Worm (Caenorhabditis elegans) whole organism, L1 larva: ENCODE data around the gene mfsd-12.

Experiments
- mep-1 ChIP-seq: fragments of 150-350 bp; optimal IDR thresholded peaks from 2 replicates; lab custom pipeline; 2014; ENCODE audit warnings: missing biosample characterization, missing genetic modification characterization
- nhr-77 ChIP-seq: fragments of 150-350 bp; optimal IDR thresholded peaks from 2 replicates; lab custom pipeline; 2014; ENCODE audit warnings: missing biosample characterization, missing genetic modification characterization
- pqm-1 ChIP-seq: sonication (generic microtip); optimal IDR thresholded peaks from 3 replicates; lab custom pipeline; 2017; ENCODE audit warnings: missing biosample characterization, missing genetic modification characterization
- unc-62 ChIP-seq: fragments of 150-350 bp; optimal IDR thresholded peaks from 2 replicates; lab custom pipeline; 2014; ENCODE audit warnings: missing biosample characterization, missing genetic modification reagents, missing genetic modification characterization
- zag-1 ChIP-seq: fragments of 150-350 bp; optimal IDR thresholded peaks from 2 replicates; lab custom pipeline; 2014; ENCODE audit warnings: missing biosample characterization, missing genetic modification characterization
- ztf-4 ChIP-seq: fragments of 150-350 bp; optimal IDR thresholded peaks from 2 replicates; lab custom pipeline; 2014; ENCODE audit warnings: missing biosample characterization, missing genetic modification characterization

ce11 chrX:4651428-4651827 is 16.5 kb upstream of the mfsd-12 start:
- TF ChIP-seq zag-1 (tag; lab: Kevin White, UChicago) (no peak), unc-62 (GFP tag; lab: Kevin White, UChicago) (no peak), ztf-4 (tag; lab: Kevin White, UChicago) (no peak), pqm-1 (no peak), mep-1 (tag; lab: Kevin White, UChicago) (no peak), nhr-77 (tag; lab: Kevin White, UChicago) (no peak)
